Worm (Caenorhabditis elegans) whole organism, late embryonic: ENCODE measurements around the gene hpr-9.

Source experiments
- npax-4 ChIP-seq: sonication (generic microtip); optimal IDR thresholded peaks from 2 replicates; lab custom pipeline; 2016; ENCODE audit warnings: missing genetic modification characterization, missing compliant biosample characterization
- pha-4 ChIP-seq: fragments of 150-350 bp; optimal IDR thresholded peaks from 2 replicates; lab custom pipeline; 2018; ENCODE audit warnings: missing biosample characterization, missing genetic modification reagents, missing genetic modification characterization
- sox-2 ChIP-seq: fragments of 200-800 bp; sonication (Bioruptor generic); IDR thresholded peaks from 2 replicates; pipeline ENCODE4 v1.3.6; 2022; ENCODE audit warnings: missing genetic modification reagents, missing genetic modification characterization, missing compliant biosample characterization

- TF ChIP-seq pha-4 (tag; lab: Kevin White, UChicago) (no peak), sox-2 (GFP tag; lab: Robert Waterston, UW) (no peak), npax-4 (tag; lab: Kevin White, UChicago) (no peak)
Observed at ce11 chrIII:10634576-10634975, 13.2 kb downstream of the hpr-9 start.
